Worm (Caenorhabditis elegans) whole organism, L3 larva: ENCODE data around the gene mnp-1.

Source experiments
- aly-2 ChIP-seq: fragments of 150-350 bp; optimal IDR thresholded peaks from 2 replicates; lab custom pipeline; 2014; ENCODE audit warnings: missing biosample characterization, missing genetic modification characterization
- ceh-16 ChIP-seq: sonication (generic microtip); optimal IDR thresholded peaks from 2 replicates; lab custom pipeline; 2017; ENCODE audit warnings: missing biosample characterization, missing genetic modification characterization
- nfya-1 ChIP-seq: sonication (generic microtip); optimal IDR thresholded peaks from 2 replicates; lab custom pipeline; 2017; ENCODE audit warnings: missing genetic modification characterization, mild to moderate bottlenecking, missing compliant biosample characterization, antibody characterized with exemption, moderate library complexity; ENCODE audit not compliant: insufficient read depth
- nhr-237 ChIP-seq: fragments of 150-350 bp; optimal IDR thresholded peaks from 2 replicates; lab custom pipeline; 2014; ENCODE audit warnings: missing biosample characterization, missing genetic modification characterization
- nhr-28 ChIP-seq: fragments of 150-350 bp; optimal IDR thresholded peaks from 2 replicates; lab custom pipeline; 2014; ENCODE audit warnings: missing biosample characterization, missing genetic modification characterization
- nhr-67 ChIP-seq: fragments of 150-350 bp; optimal IDR thresholded peaks from 2 replicates; lab custom pipeline; 2014; ENCODE audit warnings: missing biosample characterization, missing genetic modification characterization
- snpc-4 ChIP-seq: fragments of 150-350 bp; optimal IDR thresholded peaks from 2 replicates; lab custom pipeline; 2014; ENCODE audit warnings: missing biosample characterization, missing genetic modification characterization

DNA sequence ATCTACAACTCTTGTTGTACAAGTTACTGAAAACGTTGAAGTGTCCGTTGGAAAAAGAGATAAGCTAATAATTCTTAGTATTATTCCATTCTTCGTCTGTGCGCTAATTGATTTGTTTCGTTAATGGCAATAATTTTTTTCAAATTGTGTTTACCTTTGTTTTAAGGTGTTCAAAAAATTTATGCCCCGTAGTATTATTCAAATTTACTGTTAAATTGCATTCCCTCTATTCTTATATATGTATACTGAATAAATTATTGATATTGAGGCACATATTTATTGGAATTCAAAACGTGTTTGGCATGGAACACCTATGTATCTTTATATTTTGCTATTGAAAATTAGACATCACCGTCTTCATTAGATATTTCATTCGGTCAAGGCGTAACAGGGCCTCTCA, 18.5 kb downstream of the mnp-1 start, which contains the start of gene pals-26:
- TF ChIP-seq aly-2 (tag; lab: Kevin White, UChicago), result no peak
- no peak for TF ChIP-seq nhr-237
- no peak for TF ChIP-seq nhr-28
- no peak for TF ChIP-seq nfya-1
- no peak for TF ChIP-seq nhr-67 (tag; lab: Kevin White, UChicago)
- no peak for TF ChIP-seq snpc-4 (tag; lab: Kevin White, UChicago)
- TF ChIP-seq ceh-16 (tag; lab: Kevin White, UChicago), result no peak
